Fruit fly (Drosophila melanogaster) S2 (cell line): ENCODE data around the gene bel.

Experiments
- CG8478 ChIP-seq: fragments of >200 bp; optimal IDR thresholded peaks from 2 replicates; lab custom pipeline; 2018
- CTCF ChIP-seq, 2 experiments: fragments of >200 bp; optimal IDR thresholded peaks; 2 replicates each; lab custom pipeline; 2018

Gene bel

dm6 chr3R:8660661-8661060 is at the start of gene bel:
bel (minus strand) TSS chr3R:8660761.
- TF ChIP-seq CG8478 (lab: Kevin White, UChicago) (no peak), CTCF (optimal IDR thresholded peaks at IDR 0.05; lab: Kevin White, UChicago) (no peak)

dm6 chr3R:8707166-8707565 is 46.6 kb upstream of the bel start:
- TF ChIP-seq CTCF (optimal IDR thresholded peaks at IDR 0.05; lab: Kevin White, UChicago) (no peak), CG8478 (lab: Kevin White, UChicago) (no peak)

- TF ChIP-seq CG8478 (lab: Kevin White, UChicago) (no peak), CTCF (optimal IDR thresholded peaks at IDR 0.05; lab: Kevin White, UChicago) (no peak)
Observed at dm6 chr3R:8705323-8706097, 44.9 kb upstream of the bel start.

dm6 chr3R:8704669-8705068 is 44.1 kb upstream of the bel start:
- TF ChIP-seq CTCF (optimal IDR thresholded peaks at IDR 0.05; lab: Kevin White, UChicago) (no peak), CG8478 (lab: Kevin White, UChicago) (no peak)

- TF ChIP-seq CTCF (optimal IDR thresholded peaks at IDR 0.05; lab: Kevin White, UChicago) (no peak), CG8478 (lab: Kevin White, UChicago) (no peak)
Observed at dm6 chr3R:8701197-8701596, 40.6 kb upstream of the bel start.

- TF ChIP-seq CTCF (optimal IDR thresholded peaks at IDR 0.05; lab: Kevin White, UChicago) = no peak
- no peak for TF ChIP-seq CG8478 (lab: Kevin White, UChicago)
Observed at dm6 chr3R:8700660-8701059, 40.1 kb upstream of the bel start.

dm6 chr3R:8699230-8699629 is 38.7 kb upstream of the bel start:
- TF ChIP-seq CTCF (optimal IDR thresholded peaks at IDR 0.05; lab: Kevin White, UChicago) (no peak), CG8478 (lab: Kevin White, UChicago) (no peak)

- no peak for TF ChIP-seq CTCF (optimal IDR thresholded peaks at IDR 0.05; lab: Kevin White, UChicago)
- no peak for TF ChIP-seq CG8478 (lab: Kevin White, UChicago)
Observed at dm6 chr3R:8697772-8698259, 37.3 kb upstream of the bel start, which contains the start of gene hb. hb (minus strand) TSS chr3R:8697822.

dm6 chr3R:8694110-8694826 is 33.7 kb upstream of the bel start:
- TF ChIP-seq CG8478 (lab: Kevin White, UChicago) = no peak
- TF ChIP-seq CTCF (optimal IDR thresholded peaks at IDR 0.05; lab: Kevin White, UChicago) = no peak

dm6 chr3R:8686446-8686845 is 25.9 kb upstream of the bel start:
- TF ChIP-seq CTCF (optimal IDR thresholded peaks at IDR 0.05; lab: Kevin White, UChicago) (no peak), CG8478 (lab: Kevin White, UChicago) (no peak)

dm6 chr3R:8684328-8685177 is 24.0 kb upstream of the bel start, which contains the start of gene CG44227:
CG44227 (minus strand) TSS chr3R:8685176.
- TF ChIP-seq CG8478 (lab: Kevin White, UChicago) = no peak

dm6 chr3R:8683280-8683679 is 22.7 kb upstream of the bel start:
- TF ChIP-seq CG8478 (lab: Kevin White, UChicago) = no peak
- TF ChIP-seq CTCF (optimal IDR thresholded peaks at IDR 0.05; lab: Kevin White, UChicago) = no peak

dm6 chr3R:8680611-8681010 is 20.1 kb upstream of the bel start:
- no peak for TF ChIP-seq CG8478 (lab: Kevin White, UChicago)
- TF ChIP-seq CTCF (optimal IDR thresholded peaks at IDR 0.05; lab: Kevin White, UChicago) = no peak

dm6 chr3R:8679934-8680333 is 19.4 kb upstream of the bel start, which contains the start of gene CG33325:
CG33325 (minus strand) TSS chr3R:8680034.
- no peak for TF ChIP-seq CTCF (optimal IDR thresholded peaks at IDR 0.05; lab: Kevin White, UChicago)
- no peak for TF ChIP-seq CG8478 (lab: Kevin White, UChicago)
